Worm (Caenorhabditis elegans) whole organism, early embryonic: ENCODE data around the gene srh-116.
"Not testable (repeated sequence)": the region's sequence is repeated elsewhere in the genome, so short reads cannot be mapped to it uniquely, and the experiment has no call there.

Experiments used
- B0310.2 ChIP-seq: sonication (generic microtip); optimal IDR thresholded peaks from 2 replicates; lab custom pipeline; 2016; ENCODE audit warnings: mild to moderate bottlenecking, missing genetic modification characterization, missing compliant biosample characterization
- F13C5.2 ChIP-seq: sonication (generic microtip); optimal IDR thresholded peaks from 2 replicates; lab custom pipeline; 2017; ENCODE audit warnings: mild to moderate bottlenecking, missing genetic modification characterization, inconsistent platforms, missing compliant biosample characterization
- aly-1 ChIP-seq: sonication (generic microtip); optimal IDR thresholded peaks from 2 replicates; lab custom pipeline; 2016; ENCODE audit warnings: missing genetic modification characterization, missing compliant biosample characterization
- ama-1 ChIP-seq: fragments of 150-350 bp; optimal IDR thresholded peaks from 2 replicates; lab custom pipeline; 2014
- ceh-13 ChIP-seq: fragments of 200-800 bp; sonication (Bioruptor generic); optimal IDR thresholded peaks from 2 replicates; lab custom pipeline; 2018; ENCODE audit warnings: mild to moderate bottlenecking, missing genetic modification characterization, missing compliant biosample characterization
- ceh-36 ChIP-seq: sonication (generic microtip); optimal IDR thresholded peaks from 2 replicates; lab custom pipeline; 2016; ENCODE audit warnings: missing genetic modification characterization, inconsistent platforms, missing compliant biosample characterization
- ets-7 ChIP-seq: sonication (generic microtip); optimal IDR thresholded peaks from 2 replicates; lab custom pipeline; 2016; ENCODE audit warnings: missing genotype, missing genetic modification characterization, missing compliant biosample characterization
- flt-1 ChIP-seq: fragments of 200-800 bp; sonication (Bioruptor generic); IDR thresholded peaks from 2 replicates; pipeline ENCODE4 v1.3.6; 2022; ENCODE audit warnings: missing genetic modification characterization, missing compliant biosample characterization
- hmbx-1 ChIP-seq: sonication (generic microtip); optimal IDR thresholded peaks from 2 replicates; lab custom pipeline; 2016; ENCODE audit warnings: mild to moderate bottlenecking, missing genetic modification characterization, missing compliant biosample characterization
- hmg-4 ChIP-seq: fragments of 200-800 bp; sonication (Bioruptor generic); optimal IDR thresholded peaks from 2 replicates; lab custom pipeline; 2018; ENCODE audit warnings: mild to moderate bottlenecking, missing genetic modification characterization, missing compliant biosample characterization
- hnd-1 ChIP-seq: sonication (generic microtip); optimal IDR thresholded peaks from 2 replicates; lab custom pipeline; 2016; ENCODE audit warnings: missing genetic modification characterization, missing compliant biosample characterization
- pes-1 ChIP-seq: fragments of 200-800 bp; sonication (Bioruptor generic); IDR thresholded peaks from 2 replicates; pipeline ENCODE4 v1.3.6; 2022; ENCODE audit warnings: missing genetic modification reagents, missing genetic modification characterization, missing compliant biosample characterization
- scrt-1 ChIP-seq: fragments of 200-800 bp; sonication (Bioruptor generic); IDR thresholded peaks from 2 replicates; pipeline ENCODE4 v1.3.6; 2022; ENCODE audit warnings: missing genetic modification characterization, missing compliant biosample characterization
- sea-1 ChIP-seq: fragments of 200-800 bp; sonication (Bioruptor generic); conservative IDR thresholded peaks from 2 replicates; pipeline ENCODE4 v1.3.6; 2022; ENCODE audit warnings: missing genetic modification characterization, missing compliant biosample characterization
- tbx-11 ChIP-seq: fragments of 200-800 bp; sonication (Bioruptor generic); IDR thresholded peaks from 2 replicates; pipeline ENCODE4 v1.3.6; 2022; ENCODE audit warnings: missing genetic modification characterization, missing compliant biosample characterization
- tbx-37 ChIP-seq: fragments of 200-800 bp; sonication (Bioruptor generic); conservative IDR thresholded peaks from 2 replicates; pipeline ENCODE4 v1.3.6; 2022; ENCODE audit warnings: missing genetic modification reagents, missing genetic modification characterization, missing compliant biosample characterization
- tra-4 ChIP-seq: sonication (generic microtip); optimal IDR thresholded peaks from 2 replicates; lab custom pipeline; 2017; ENCODE audit warnings: missing genetic modification characterization, missing compliant biosample characterization

The srh-116 gene

ce11 chrV:17272112-17272511, 17.2 kb upstream of the srh-116 start:
- TF ChIP-seq hmbx-1 (tag; lab: Kevin White, UChicago) (no peak), sea-1 (GFP tag; lab: Robert Waterston, UW) (no peak), aly-1 (tag; lab: Kevin White, UChicago) (no peak), ets-7 (tag; lab: Kevin White, UChicago) (no peak), hnd-1 (tag; lab: Kevin White, UChicago) (no peak), pes-1 (GFP tag; lab: Robert Waterston, UW) (no peak), hmg-4 (GFP tag; lab: Kevin White, UChicago) (no peak), ceh-13 (GFP tag; lab: Kevin White, UChicago) (no peak), tbx-11 (GFP tag; lab: Robert Waterston, UW) (no peak), tbx-37 (GFP tag; lab: Robert Waterston, UW) (no peak), flt-1 (no peak)

ce11 chrV:17264855-17265254, 9.9 kb upstream of the srh-116 start, which contains the start of gene K10G4.3:
Gene K10G4.3, minus strand, starts transcription at chrV:17264955.
- TF ChIP-seq hnd-1 (tag; lab: Kevin White, UChicago); hmg-4 (GFP tag; lab: Kevin White, UChicago); tbx-11 (GFP tag; lab: Robert Waterston, UW): not testable (repeated sequence)

DNA sequence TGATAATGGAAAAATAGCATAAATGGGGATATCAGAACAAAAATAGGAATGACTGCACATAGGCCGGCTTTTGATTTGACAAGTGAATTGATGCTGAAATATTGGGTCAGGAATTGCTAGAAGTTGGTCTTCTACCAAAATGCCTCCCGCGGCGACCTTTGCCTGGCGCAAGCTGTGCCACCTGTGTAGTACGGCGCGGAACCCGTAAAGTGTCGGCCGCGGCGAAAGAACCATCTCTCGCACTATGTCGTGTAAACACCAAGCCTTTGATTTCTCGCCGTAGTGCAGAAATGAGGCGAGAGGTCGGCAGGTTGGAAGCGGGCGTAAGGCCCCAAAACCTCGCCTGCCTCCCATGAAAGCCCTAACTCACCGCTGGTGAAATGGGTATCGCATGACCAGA, 6.5 kb upstream of the srh-116 start:
- TF ChIP-seq ama-1, result no peak
- no peak for TF ChIP-seq hmg-4 (GFP tag; lab: Kevin White, UChicago)
- TF ChIP-seq scrt-1 (GFP tag; lab: Robert Waterston, UW), result no peak
- TF ChIP-seq flt-1, result no peak
- no peak for TF ChIP-seq sea-1 (GFP tag; lab: Robert Waterston, UW)
- no peak for TF ChIP-seq tbx-37 (GFP tag; lab: Robert Waterston, UW)
- no peak for TF ChIP-seq aly-1 (tag; lab: Kevin White, UChicago)
- TF ChIP-seq B0310.2, result no peak
- TF ChIP-seq F13C5.2, result no peak
- no peak for TF ChIP-seq tbx-11 (GFP tag; lab: Robert Waterston, UW)
- no peak for TF ChIP-seq pes-1 (GFP tag; lab: Robert Waterston, UW)
- no peak for TF ChIP-seq hnd-1 (tag; lab: Kevin White, UChicago)
- TF ChIP-seq ceh-36 (tag; lab: Kevin White, UChicago), result no peak
- no peak for TF ChIP-seq tra-4 (tag; lab: Kevin White, UChicago)
- no peak for TF ChIP-seq ceh-13 (GFP tag; lab: Kevin White, UChicago)
- TF ChIP-seq hmbx-1 (tag; lab: Kevin White, UChicago), result no peak
- no peak for TF ChIP-seq ets-7 (tag; lab: Kevin White, UChicago)

- TF ChIP-seq tra-4 (tag; lab: Kevin White, UChicago) (no peak), tbx-11 (GFP tag; lab: Robert Waterston, UW) (no peak), ama-1 (no peak), flt-1 (no peak), ets-7 (tag; lab: Kevin White, UChicago) (no peak), tbx-37 (GFP tag; lab: Robert Waterston, UW) (no peak), F13C5.2 (no peak), sea-1 (GFP tag; lab: Robert Waterston, UW) (no peak), hmg-4 (GFP tag; lab: Kevin White, UChicago) (no peak), hnd-1 (tag; lab: Kevin White, UChicago) (no peak), aly-1 (tag; lab: Kevin White, UChicago) (no peak), ceh-36 (tag; lab: Kevin White, UChicago) (no peak), B0310.2 (no peak), pes-1 (GFP tag; lab: Robert Waterston, UW) (no peak), scrt-1 (GFP tag; lab: Robert Waterston, UW) (no peak), ceh-13 (GFP tag; lab: Kevin White, UChicago) (no peak), hmbx-1 (tag; lab: Kevin White, UChicago) (no peak)
Observed at ce11 chrV:17258868-17259267, 3.9 kb upstream of the srh-116 start, which contains the start of gene fbxa-85. Gene fbxa-85, plus strand, starts transcription at chrV:17259168.

DNA sequence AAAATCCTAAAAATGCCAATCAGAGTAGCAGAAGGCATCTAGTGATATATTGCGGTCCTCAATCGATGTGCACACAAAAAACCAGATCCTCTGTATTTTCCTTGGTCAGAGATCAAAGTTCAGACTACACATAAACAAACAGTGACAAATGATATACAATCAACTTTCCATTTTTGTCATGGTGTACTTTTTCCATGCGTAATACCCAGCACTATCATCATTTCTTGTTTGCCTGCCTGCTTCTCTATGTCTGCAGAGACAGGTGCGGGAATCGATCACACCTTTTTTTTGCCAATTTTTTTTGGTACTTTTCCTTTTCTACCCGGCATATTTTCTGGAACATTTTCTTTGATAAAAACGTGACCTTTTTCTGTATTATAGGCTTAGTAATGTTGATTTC, 3.3 kb upstream of the srh-116 start:
- TF ChIP-seq ama-1 (no peak), aly-1 (tag; lab: Kevin White, UChicago) (no peak), sea-1 (GFP tag; lab: Robert Waterston, UW) (no peak), pes-1 (GFP tag; lab: Robert Waterston, UW) (no peak), hnd-1 (tag; lab: Kevin White, UChicago) (no peak), hmbx-1 (tag; lab: Kevin White, UChicago) (no peak), flt-1 (no peak), ceh-36 (tag; lab: Kevin White, UChicago) (no peak)

DNA sequence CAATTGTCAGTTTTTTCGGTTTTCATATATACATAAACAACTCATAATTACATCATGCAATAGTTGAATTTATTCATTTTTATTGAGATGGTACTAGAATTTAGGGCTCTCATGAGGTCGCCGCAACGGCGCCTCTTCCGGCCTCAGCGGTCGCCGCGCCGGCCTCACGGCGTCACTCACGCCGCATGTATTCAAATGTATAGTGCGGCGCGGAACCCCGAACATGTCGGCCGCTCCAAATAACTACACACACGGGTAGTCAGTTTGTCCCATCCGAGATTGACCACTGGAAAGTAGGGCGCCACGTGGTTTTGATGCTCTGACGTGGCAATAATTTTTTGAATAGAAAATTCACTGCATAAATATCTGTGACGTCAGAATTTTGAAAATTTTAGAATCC, 2.7 kb upstream of the srh-116 start:
- TF ChIP-seq pes-1 (GFP tag; lab: Robert Waterston, UW) (no peak), ceh-36 (tag; lab: Kevin White, UChicago) (no peak)

DNA sequence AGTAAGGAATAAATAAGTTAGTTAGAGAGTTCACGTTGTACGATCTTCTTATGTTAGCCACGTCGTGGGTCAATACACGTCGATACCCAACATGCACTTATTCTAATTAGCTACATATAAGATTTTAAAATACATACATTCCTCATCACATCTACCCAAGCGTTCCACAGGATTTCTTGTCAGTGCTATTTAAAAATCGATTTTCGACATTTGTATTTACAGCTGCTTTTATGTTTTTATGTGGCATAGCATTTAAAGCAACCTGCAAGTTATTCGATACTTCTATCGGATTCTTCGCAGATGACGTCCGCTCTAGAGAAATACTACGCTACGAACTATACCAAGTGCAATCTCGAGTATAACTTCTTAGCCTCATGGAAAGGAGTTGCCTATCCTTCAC, 526 bp upstream of the srh-116 start, which contains the start of gene srh-115:
Gene srh-115 (plus strand): TSS at position 301 of the 400 bp plus-strand sequence.
- no peak for TF ChIP-seq F13C5.2

- TF ChIP-seq B0310.2, result no peak
- TF ChIP-seq tbx-37 (GFP tag; lab: Robert Waterston, UW), result no peak
- TF ChIP-seq scrt-1 (GFP tag; lab: Robert Waterston, UW), result no peak
- no peak for TF ChIP-seq ceh-13 (GFP tag; lab: Kevin White, UChicago)
- TF ChIP-seq ceh-36 (tag; lab: Kevin White, UChicago), result no peak
- TF ChIP-seq F13C5.2, result no peak
- TF ChIP-seq sea-1 (GFP tag; lab: Robert Waterston, UW), result no peak
- TF ChIP-seq ets-7 (tag; lab: Kevin White, UChicago), result no peak
- no peak for TF ChIP-seq hnd-1 (tag; lab: Kevin White, UChicago)
- TF ChIP-seq hmg-4 (GFP tag; lab: Kevin White, UChicago), result no peak
- no peak for TF ChIP-seq pes-1 (GFP tag; lab: Robert Waterston, UW)
- TF ChIP-seq flt-1, result no peak
- no peak for TF ChIP-seq aly-1 (tag; lab: Kevin White, UChicago)
- no peak for TF ChIP-seq hmbx-1 (tag; lab: Kevin White, UChicago)
- no peak for TF ChIP-seq ama-1
Observed at ce11 chrV:17251364-17251961, 3.5 kb downstream of the srh-116 start, which contains the start of gene Y61B8A.6. Gene Y61B8A.6, plus strand, starts transcription at chrV:17251911.
